Fruit fly (Drosophila melanogaster) whole organism, adult: ENCODE data around the gene CG32271.

Experiments
- CG11617 ChIP-seq: fragments of 200-800 bp; sonication (Bioruptor generic); optimal IDR thresholded peaks from 2 replicates; lab custom pipeline; 2017; ENCODE audit warnings: mild to moderate bottlenecking, missing biosample characterization, missing genetic modification reagents, missing genetic modification characterization
- CG12768 ChIP-seq: fragments of 200-800 bp; sonication (Bioruptor generic); optimal IDR thresholded peaks from 2 replicates; lab custom pipeline; 2017; ENCODE audit warnings: missing biosample characterization, missing genetic modification characterization, mild to moderate bottlenecking, moderate library complexity, missing genetic modification reagents
- CG14711 ChIP-seq: fragments of 200-800 bp; sonication (Bioruptor generic); optimal IDR thresholded peaks from 2 replicates; lab custom pipeline; 2018; ENCODE audit warnings: missing biosample characterization, mild to moderate bottlenecking, missing genetic modification characterization, moderate library complexity
- CG1620 ChIP-seq: fragments of 200-800 bp; sonication (Bioruptor generic); optimal IDR thresholded peaks from 2 replicates; lab custom pipeline; 2016; ENCODE audit warnings: missing biosample characterization, missing genetic modification characterization
- CG33017 ChIP-seq: fragments of 200-800 bp; sonication (Bioruptor generic); optimal IDR thresholded peaks from 2 replicates; lab custom pipeline; 2018; ENCODE audit warnings: missing biosample characterization, mild to moderate bottlenecking, missing genetic modification characterization, moderate library complexity
- CG5204 ChIP-seq: fragments of 200-800 bp; sonication (Bioruptor generic); optimal IDR thresholded peaks from 2 replicates; lab custom pipeline; 2016; ENCODE audit warnings: missing biosample characterization, missing genetic modification characterization
- CG7045 ChIP-seq: fragments of 200-800 bp; sonication (Bioruptor generic); optimal IDR thresholded peaks from 2 replicates; lab custom pipeline; 2017; ENCODE audit warnings: missing biosample characterization, mild to moderate bottlenecking, missing genetic modification characterization
- CG7101 ChIP-seq: fragments of 200-800 bp; sonication (Bioruptor generic); optimal IDR thresholded peaks from 2 replicates; lab custom pipeline; 2018; ENCODE audit warnings: missing biosample characterization, mild to moderate bottlenecking, missing genetic modification characterization, moderate library complexity
- Clk ChIP-seq: fragments of 200-800 bp; sonication (Bioruptor generic); optimal IDR thresholded peaks from 2 replicates; lab custom pipeline; 2017; ENCODE audit warnings: missing biosample characterization, missing genetic modification characterization
- Crg-1 ChIP-seq: fragments of 200-800 bp; sonication (Bioruptor generic); optimal IDR thresholded peaks from 2 replicates; lab custom pipeline; 2016; ENCODE audit warnings: missing biosample characterization, missing genetic modification characterization
- Hr96 ChIP-seq: fragments of 200-800 bp; sonication (Bioruptor generic); optimal IDR thresholded peaks from 2 replicates; lab custom pipeline; 2016; ENCODE audit warnings: missing biosample characterization, missing genetic modification characterization
- Mnt ChIP-seq: fragments of 200-800 bp; sonication (Bioruptor generic); optimal IDR thresholded peaks from 2 replicates; lab custom pipeline; 2016; ENCODE audit warnings: missing biosample characterization, mild to moderate bottlenecking, missing genetic modification characterization
- bab1 ChIP-seq: fragments of 200-800 bp; sonication (Bioruptor generic); optimal IDR thresholded peaks from 3 replicates; lab custom pipeline; 2019; ENCODE audit warnings: missing biosample characterization, mild to moderate bottlenecking, missing genetic modification characterization, moderate library complexity
- cic ChIP-seq: fragments of 200-800 bp; sonication (Bioruptor generic); optimal IDR thresholded peaks from 2 replicates; lab custom pipeline; 2017; ENCODE audit warnings: missing biosample characterization, mild to moderate bottlenecking, missing genetic modification characterization, moderate library complexity
- cnc ChIP-seq, 2 experiments: fragments of >200 bp; optimal IDR thresholded peaks; 2 replicates each; lab custom pipeline; 2017
- kay ChIP-seq: fragments of 200-800 bp; sonication (Bioruptor generic); peaks from one replicate; lab custom pipeline; 2016; ENCODE audit warnings: missing biosample characterization, missing genetic modification characterization, borderline replicate concordance
- ovo ChIP-seq: fragments of 200-800 bp; sonication (Bioruptor generic); optimal IDR thresholded peaks from 2 replicates; lab custom pipeline; 2016; ENCODE audit warnings: missing biosample characterization, missing genetic modification characterization
- pad ChIP-seq: fragments of 200-800 bp; sonication (Bioruptor generic); optimal IDR thresholded peaks from 3 replicates; lab custom pipeline; 2017; ENCODE audit warnings: missing biosample characterization, missing genetic modification characterization, mild to moderate bottlenecking, moderate library complexity, missing genetic modification reagents
- tj ChIP-seq: fragments of 200-800 bp; sonication (Bioruptor generic); optimal IDR thresholded peaks from 3 replicates; lab custom pipeline; 2017; ENCODE audit warnings: missing biosample characterization, mild to moderate bottlenecking, missing genetic modification characterization, moderate library complexity
- toe ChIP-seq: fragments of 200-800 bp; sonication (Bioruptor generic); optimal IDR thresholded peaks from 2 replicates; lab custom pipeline; 2016; ENCODE audit warnings: missing biosample characterization, missing genetic modification characterization

Gene CG32271

DNA sequence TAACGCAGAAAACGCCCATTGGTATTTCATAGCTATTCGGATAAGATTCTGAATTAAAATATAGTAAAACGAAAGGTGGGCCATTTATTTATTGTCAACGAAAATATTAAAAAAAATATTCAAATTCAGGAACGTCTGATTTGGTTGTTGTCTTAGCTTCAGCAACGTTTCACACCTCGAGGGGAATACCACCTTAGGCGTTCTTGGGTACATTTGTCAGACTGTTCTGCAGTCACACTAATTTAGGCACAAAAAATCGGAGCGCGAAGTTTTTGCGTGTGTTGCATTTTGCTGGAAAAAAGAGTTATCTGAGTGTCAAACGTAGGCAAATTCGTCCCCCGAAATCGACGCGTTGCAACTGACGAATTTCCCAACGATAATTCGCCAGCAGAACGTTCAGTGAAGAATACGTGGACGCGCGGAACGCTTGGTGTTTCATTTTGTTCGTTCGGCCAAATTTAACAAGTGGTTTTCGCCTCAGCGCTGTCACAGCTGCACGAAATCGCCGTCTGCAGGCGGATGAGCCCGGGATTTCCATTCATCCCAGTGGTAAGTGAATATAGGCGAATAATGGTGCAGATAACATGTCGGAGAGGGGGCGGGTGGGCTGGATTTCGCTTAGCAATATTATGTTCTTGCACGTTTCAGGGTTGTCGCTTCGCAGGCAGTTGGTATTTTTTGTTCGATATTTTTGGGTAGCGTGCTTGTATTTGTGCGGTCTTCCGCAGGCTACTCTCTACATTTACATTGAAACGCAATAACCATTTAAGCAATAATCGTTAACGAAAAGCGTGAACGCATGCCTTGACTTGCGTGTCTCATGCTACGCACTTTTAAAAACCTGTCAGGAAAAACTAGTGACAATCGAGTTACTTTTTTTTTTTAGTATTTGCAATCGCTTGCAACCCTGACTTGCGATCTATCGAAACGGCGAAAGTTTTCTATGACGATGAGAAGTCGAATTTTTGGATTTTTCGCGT lies 22.1 kb upstream of the CG32271 start, which contains the start of gene Larp4B:
TSS of gene Larp4B (plus strand) at position 99 of the 980 bp plus-strand sequence.
- TF ChIP-seq CG12768 (GFP tag; lab: Kevin White, UChicago) (no peak), Hr96 (GFP tag; lab: Kevin White, UChicago) (no peak), Crg-1 (no peak), toe (GFP tag; lab: Kevin White, UChicago) (no peak), CG5204 (no peak), cnc (optimal IDR thresholded peaks at IDR 0.05; lab: Kevin White, UChicago) (peak in 1 of 2 experiments; percentile 0), tj (GFP tag; lab: Kevin White, UChicago) (peak; percentile 82), cic (GFP tag; lab: Kevin White, UChicago) (no peak), bab1 (peak; percentile 39), CG33017 (tag; lab: Kevin White, UChicago) (no peak), CG11617 (GFP tag; lab: Kevin White, UChicago) (peak; percentile 10), CG7045 (GFP tag; lab: Kevin White, UChicago) (peak; percentile 25), kay (GFP tag; lab: Kevin White, UChicago) (no peak), CG14711 (tag; lab: Kevin White, UChicago) (peak; percentile 95), CG7101 (peak; percentile 1), Clk (no peak), Mnt (GFP tag; lab: Kevin White, UChicago) (peak; percentile 26), pad (GFP tag; lab: Kevin White, UChicago) (peak; percentile 24), CG1620 (peak; percentile 31)

dm6 chr3L:3223390-3223914 lies 20.5 kb upstream of the CG32271 start:
- TF ChIP-seq bab1 (no peak), toe (GFP tag; lab: Kevin White, UChicago) (no peak), CG7101 (no peak), Hr96 (GFP tag; lab: Kevin White, UChicago) (no peak), CG33017 (tag; lab: Kevin White, UChicago) (no peak), ovo (no peak)

dm6 chr3L:3222643-3223389 lies 19.9 kb upstream of the CG32271 start, which contains the start of the genes RpL28 and eIF1:
Gene RpL28 (minus strand): TSS chr3L:3222960.
Gene eIF1 (plus strand): TSS chr3L:3223341.
- TF ChIP-seq Crg-1 (peak; percentile 98), Mnt (GFP tag; lab: Kevin White, UChicago) (peak; percentile 96), CG5204 (no peak), kay (GFP tag; lab: Kevin White, UChicago) (no peak), CG7101 (peak; percentile 96), bab1 (peak; percentile 70), CG14711 (tag; lab: Kevin White, UChicago) (peak; percentile 79), cic (GFP tag; lab: Kevin White, UChicago) (peak; percentile 57), pad (GFP tag; lab: Kevin White, UChicago) (peak; percentile 87), tj (GFP tag; lab: Kevin White, UChicago) (peak; percentile 84), CG12768 (GFP tag; lab: Kevin White, UChicago) (peak; percentile 94), CG11617 (GFP tag; lab: Kevin White, UChicago) (peak; percentile 98), CG7045 (GFP tag; lab: Kevin White, UChicago) (peak; percentile 93), toe (GFP tag; lab: Kevin White, UChicago) (no peak), CG1620 (peak; percentile 98), ovo (peak; percentile 96), cnc (optimal IDR thresholded peaks at IDR 0.05; lab: Kevin White, UChicago) (no peak), Hr96 (GFP tag; lab: Kevin White, UChicago) (peak; percentile 97), Clk (peak; percentile 90), CG33017 (tag; lab: Kevin White, UChicago) (peak; percentile 81)

dm6 chr3L:3218859-3219258 lies 15.9 kb upstream of the CG32271 start, which contains the start of the genes hob and nSMase:
Gene hob (minus strand): TSS chr3L:3218920.
Gene nSMase (plus strand): TSS chr3L:3219156.
- TF ChIP-seq bab1 (peak; percentile 64), toe (GFP tag; lab: Kevin White, UChicago) (no peak), CG7101 (peak; percentile 33), pad (GFP tag; lab: Kevin White, UChicago) (peak; percentile 4), ovo (no peak), cic (GFP tag; lab: Kevin White, UChicago) (peak; percentile 47), Crg-1 (no peak), CG14711 (tag; lab: Kevin White, UChicago) (peak; percentile 14), CG7045 (GFP tag; lab: Kevin White, UChicago) (no peak), CG5204 (no peak), CG1620 (peak; percentile 13), Clk (no peak), CG12768 (GFP tag; lab: Kevin White, UChicago) (no peak), Mnt (GFP tag; lab: Kevin White, UChicago) (peak; percentile 60), kay (GFP tag; lab: Kevin White, UChicago) (no peak), tj (GFP tag; lab: Kevin White, UChicago) (peak; percentile 8), Hr96 (GFP tag; lab: Kevin White, UChicago) (no peak), cnc (optimal IDR thresholded peaks at IDR 0.05; lab: Kevin White, UChicago) (no peak), CG11617 (GFP tag; lab: Kevin White, UChicago) (peak; percentile 37), CG33017 (tag; lab: Kevin White, UChicago) (no peak)
